Worm (Caenorhabditis elegans) whole organism, L2 larva: ENCODE results near the gene B0563.1.

Experiments used
- C34F6.9 ChIP-seq: fragments of 150-350 bp; optimal IDR thresholded peaks from 2 replicates; lab custom pipeline; 2014; ENCODE audit warnings: missing biosample characterization, missing genetic modification characterization
- F13H6.1 ChIP-seq: sonication (generic microtip); optimal IDR thresholded peaks from 2 replicates; lab custom pipeline; 2016; ENCODE audit warnings: missing genetic modification characterization, missing compliant biosample characterization
- R02D3.7 ChIP-seq: fragments of 150-350 bp; optimal IDR thresholded peaks from 2 replicates; lab custom pipeline; 2014; ENCODE audit warnings: missing biosample characterization, missing genetic modification characterization
- Y55F3AM.14 ChIP-seq: fragments of 200-800 bp; sonication (Bioruptor generic); optimal IDR thresholded peaks from 2 replicates; lab custom pipeline; 2018; ENCODE audit warnings: mild to moderate bottlenecking, missing genetic modification characterization, missing compliant biosample characterization
- ZK546.5 ChIP-seq: sonication (generic microtip); optimal IDR thresholded peaks from 2 replicates; lab custom pipeline; 2017; ENCODE audit warnings: missing biosample characterization, missing genetic modification characterization
- alr-1 ChIP-seq: fragments of 150-350 bp; optimal IDR thresholded peaks from 2 replicates; lab custom pipeline; 2014; ENCODE audit warnings: missing biosample characterization, missing genetic modification characterization
- aly-2 ChIP-seq: fragments of 150-350 bp; optimal IDR thresholded peaks from 2 replicates; lab custom pipeline; 2014; ENCODE audit warnings: missing biosample characterization, missing genetic modification characterization
- ama-1 ChIP-seq: fragments of 150-350 bp; optimal IDR thresholded peaks from 2 replicates; lab custom pipeline; 2018; ENCODE audit warnings: inconsistent platforms
- blmp-1 ChIP-seq: sonication (generic microtip); optimal IDR thresholded peaks from 2 replicates; lab custom pipeline; 2017; ENCODE audit warnings: missing genetic modification characterization, mild to moderate bottlenecking, missing compliant biosample characterization, antibody characterized with exemption, moderate library complexity; ENCODE audit not compliant: insufficient read depth
- ceh-16 ChIP-seq: fragments of 150-350 bp; optimal IDR thresholded peaks from 2 replicates; lab custom pipeline; 2014; ENCODE audit warnings: missing biosample characterization, missing genetic modification characterization
- ceh-82 ChIP-seq: fragments of 150-350 bp; optimal IDR thresholded peaks from 2 replicates; lab custom pipeline; 2014; ENCODE audit warnings: missing biosample characterization, missing genetic modification characterization
- crh-2 ChIP-seq: sonication (generic microtip); optimal IDR thresholded peaks from 2 replicates; lab custom pipeline; 2017; ENCODE audit warnings: missing biosample characterization, missing genetic modification characterization
- dmd-4 ChIP-seq: sonication (generic microtip); optimal IDR thresholded peaks from 2 replicates; lab custom pipeline; 2017; ENCODE audit warnings: missing biosample characterization, missing genetic modification characterization
- egl-27 ChIP-seq: sonication (generic microtip); optimal IDR thresholded peaks from 3 replicates; lab custom pipeline; 2017; ENCODE audit warnings: missing biosample characterization, missing genetic modification reagents, missing genetic modification characterization
- elt-1 ChIP-seq: fragments of 150-350 bp; optimal IDR thresholded peaks from 2 replicates; lab custom pipeline; 2014; ENCODE audit warnings: missing biosample characterization, missing genetic modification characterization
- elt-3 ChIP-seq: sonication (generic microtip); optimal IDR thresholded peaks from 2 replicates; lab custom pipeline; 2017; ENCODE audit warnings: missing biosample characterization, missing genetic modification characterization
- fos-1 ChIP-seq: fragments of 150-350 bp; optimal IDR thresholded peaks from 2 replicates; lab custom pipeline; 2014; ENCODE audit warnings: missing biosample characterization, missing genetic modification characterization
- gmeb-1 ChIP-seq: fragments of 150-350 bp; optimal IDR thresholded peaks from 2 replicates; lab custom pipeline; 2014; ENCODE audit warnings: missing biosample characterization, missing genetic modification characterization
- lin-11 ChIP-seq: fragments of 150-350 bp; sonication (generic microtip); optimal IDR thresholded peaks from 2 replicates; lab custom pipeline; 2014; ENCODE audit warnings: missing biosample characterization, missing genetic modification characterization, inconsistent platforms, mixed read lengths
- lin-13 ChIP-seq: fragments of 150-350 bp; optimal IDR thresholded peaks from 2 replicates; lab custom pipeline; 2014; ENCODE audit warnings: missing biosample characterization, missing genetic modification reagents, missing genetic modification characterization
- lin-39 ChIP-seq: fragments of 150-350 bp; optimal IDR thresholded peaks from 2 replicates; lab custom pipeline; 2014; ENCODE audit warnings: missing biosample characterization, missing genetic modification reagents, missing genetic modification characterization
- lsy-2 ChIP-seq, 2 experiments: fragments of 150-350 bp in 1 of 2; sonication (generic microtip) in 1 of 2; optimal IDR thresholded peaks; 2 replicates each; lab custom pipeline; 2014 to 2017; ENCODE audit warnings: missing biosample characterization in 2 of 2, missing genetic modification characterization in 2 of 2
- mab-5 ChIP-seq: fragments of 150-350 bp; optimal IDR thresholded peaks from 2 replicates; lab custom pipeline; 2014; ENCODE audit warnings: missing biosample characterization, missing genetic modification characterization
- mbf-1 ChIP-seq: sonication (generic microtip); optimal IDR thresholded peaks from 2 replicates; lab custom pipeline; 2017; ENCODE audit warnings: missing biosample characterization, missing genetic modification characterization
- mdl-1 ChIP-seq, 2 experiments: fragments of 150-350 bp in 1 of 2; sonication (generic microtip) in 1 of 2; optimal IDR thresholded peaks; 2 replicates each; lab custom pipeline; 2017; ENCODE audit warnings: missing biosample characterization in 2 of 2, missing genetic modification characterization in 2 of 2
- nhr-10 ChIP-seq: sonication (generic microtip); optimal IDR thresholded peaks from 2 replicates; lab custom pipeline; 2017; ENCODE audit warnings: missing biosample characterization, missing genetic modification characterization
- nhr-11 ChIP-seq: fragments of 150-350 bp; optimal IDR thresholded peaks from 2 replicates; lab custom pipeline; 2014; ENCODE audit warnings: missing biosample characterization, missing genetic modification characterization
- nhr-12 ChIP-seq: fragments of 150-350 bp; optimal IDR thresholded peaks from 2 replicates; lab custom pipeline; 2014; ENCODE audit warnings: missing biosample characterization, missing genetic modification characterization
- nhr-129 ChIP-seq: fragments of 150-350 bp; optimal IDR thresholded peaks from 2 replicates; lab custom pipeline; 2014; ENCODE audit warnings: missing biosample characterization, missing genetic modification characterization
- nhr-21 ChIP-seq: fragments of 150-350 bp; optimal IDR thresholded peaks from 2 replicates; lab custom pipeline; 2014; ENCODE audit warnings: missing biosample characterization, missing genetic modification characterization
- nhr-23 ChIP-seq: fragments of 150-350 bp; optimal IDR thresholded peaks from 2 replicates; lab custom pipeline; 2014; ENCODE audit warnings: missing biosample characterization, missing genetic modification reagents, missing genetic modification characterization
- nhr-237 ChIP-seq: fragments of 150-350 bp; optimal IDR thresholded peaks from 2 replicates; lab custom pipeline; 2014; ENCODE audit warnings: missing biosample characterization, missing genetic modification characterization
- nhr-25 ChIP-seq: fragments of 150-350 bp; sonication (generic microtip); optimal IDR thresholded peaks from 3 replicates; lab custom pipeline; 2014; ENCODE audit warnings: missing biosample characterization, missing genetic modification characterization
- nhr-6 ChIP-seq: fragments of 150-350 bp; optimal IDR thresholded peaks from 2 replicates; lab custom pipeline; 2014; ENCODE audit warnings: missing biosample characterization, missing genetic modification characterization
- nhr-77 ChIP-seq: fragments of 150-350 bp; optimal IDR thresholded peaks from 2 replicates; lab custom pipeline; 2014; ENCODE audit warnings: missing biosample characterization, missing genetic modification characterization
- peb-1 ChIP-seq: fragments of 150-350 bp; optimal IDR thresholded peaks from 2 replicates; lab custom pipeline; 2014; ENCODE audit warnings: missing biosample characterization, missing genetic modification characterization
- sem-4 ChIP-seq: fragments of 150-350 bp; optimal IDR thresholded peaks from 2 replicates; lab custom pipeline; 2014; ENCODE audit warnings: missing biosample characterization, missing genetic modification reagents, missing genetic modification characterization
- skn-1 ChIP-seq: sonication (generic microtip); optimal IDR thresholded peaks from 2 replicates; lab custom pipeline; 2017; ENCODE audit warnings: missing biosample characterization, missing genetic modification characterization
- sma-3 ChIP-seq: sonication (generic microtip); optimal IDR thresholded peaks from 2 replicates; lab custom pipeline; 2016; ENCODE audit warnings: missing genetic modification reagents, missing genetic modification characterization, missing compliant biosample characterization
- sma-9 ChIP-seq, 2 experiments: fragments of 150-350 bp in 1 of 2; sonication (generic microtip) in 1 of 2; optimal IDR thresholded peaks; 2 replicates each; lab custom pipeline; 2014 to 2016; ENCODE audit warnings: missing genetic modification characterization in 2 of 2, mild to moderate bottlenecking in 1 of 2, missing biosample characterization in 1 of 2, missing compliant biosample characterization in 1 of 2, missing genetic modification reagents in 1 of 2, moderate library complexity in 1 of 2
- snpc-4 ChIP-seq: fragments of 150-350 bp; optimal IDR thresholded peaks from 2 replicates; lab custom pipeline; 2014; ENCODE audit warnings: missing biosample characterization, missing genetic modification characterization
- unc-39 ChIP-seq: fragments of 150-350 bp; optimal IDR thresholded peaks from 2 replicates; lab custom pipeline; 2014; ENCODE audit warnings: missing biosample characterization, missing genetic modification characterization
- unc-55 ChIP-seq: fragments of 150-350 bp; sonication (generic microtip); optimal IDR thresholded peaks from 3 replicates; lab custom pipeline; 2014; ENCODE audit warnings: missing biosample characterization, missing genetic modification reagents, missing genetic modification characterization
- unc-62 ChIP-seq: fragments of 150-350 bp; optimal IDR thresholded peaks from 2 replicates; lab custom pipeline; 2014; ENCODE audit warnings: missing biosample characterization, missing genetic modification reagents, missing genetic modification characterization
- zag-1 ChIP-seq: fragments of 150-350 bp; optimal IDR thresholded peaks from 2 replicates; lab custom pipeline; 2014; ENCODE audit warnings: missing biosample characterization, missing genetic modification characterization
- ztf-1 ChIP-seq: fragments of 200-800 bp; sonication (Bioruptor generic); conservative IDR thresholded peaks from 2 replicates; pipeline ENCODE4 v1.3.6; 2022; ENCODE audit warnings: missing genetic modification characterization, missing compliant biosample characterization
- ztf-11 ChIP-seq: sonication (generic microtip); optimal IDR thresholded peaks from 2 replicates; lab custom pipeline; 2017; ENCODE audit warnings: missing biosample characterization, missing genetic modification characterization
- ztf-4 ChIP-seq: fragments of 150-350 bp; optimal IDR thresholded peaks from 2 replicates; lab custom pipeline; 2014; ENCODE audit warnings: missing biosample characterization, missing genetic modification characterization

The B0563.1 gene

DNA sequence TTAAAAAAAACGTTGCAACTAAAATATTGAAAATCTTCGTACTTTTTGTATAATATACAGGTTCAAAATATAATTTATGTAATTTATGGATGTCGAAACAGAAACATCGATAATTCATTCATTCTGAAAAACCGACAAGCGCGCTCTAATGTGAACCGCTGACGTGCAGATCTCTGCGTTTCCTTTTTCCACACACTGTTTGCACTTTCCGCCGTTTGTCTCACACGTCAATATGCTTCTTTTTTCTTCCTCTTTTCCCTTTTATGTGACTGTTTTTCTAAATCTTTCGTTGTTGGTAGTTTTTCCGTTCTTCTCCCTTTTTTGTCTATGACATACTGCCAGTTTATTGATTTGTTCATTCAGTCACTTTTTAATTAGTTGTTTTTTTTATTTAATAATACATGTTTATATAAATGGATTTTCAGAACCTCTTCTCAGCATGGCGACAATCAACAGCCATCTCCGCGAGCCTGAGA is 21.0 kb upstream of the B0563.1 start, which contains the start of gene tmbi-4:
TSS of gene tmbi-4 (plus strand) at position 426 of the 476 bp plus-strand sequence.
- TF ChIP-seq ztf-4 (tag; lab: Kevin White, UChicago) (no peak), sma-9 (GFP tag; optimal IDR thresholded peaks at IDR 0.05; lab: Kevin White, UChicago) (peak; percentile 55), sma-9 (tag; optimal IDR thresholded peaks at IDR 0.05; lab: Kevin White, UChicago) (no peak), skn-1 (tag; lab: Kevin White, UChicago) (no peak), nhr-25 (tag; lab: Kevin White, UChicago) (peak; percentile 34), Y55F3AM.14 (GFP tag; lab: Kevin White, UChicago) (no peak), nhr-77 (tag; lab: Kevin White, UChicago) (no peak), gmeb-1 (tag; lab: Kevin White, UChicago) (no peak), unc-39 (no peak), mab-5 (peak; percentile 15), C34F6.9 (tag; lab: Kevin White, UChicago) (peak; percentile 71), ztf-11 (no peak), mdl-1 (tag; optimal IDR thresholded peaks at IDR 0.05; lab: Kevin White, UChicago) (no peak), ztf-1 (GFP tag; lab: Robert Waterston, UW) (no peak), zag-1 (tag; lab: Kevin White, UChicago) (no peak), sem-4 (tag; lab: Kevin White, UChicago) (peak; percentile 27), nhr-237 (no peak), dmd-4 (tag; lab: Kevin White, UChicago) (no peak), R02D3.7 (tag; lab: Kevin White, UChicago) (no peak), peb-1 (no peak), ZK546.5 (tag; lab: Kevin White, UChicago) (no peak), fos-1 (tag; lab: Kevin White, UChicago) (peak; percentile 65), lin-11 (tag; lab: Kevin White, UChicago) (no peak), blmp-1 (tag; lab: Kevin White, UChicago) (peak; percentile 82), mbf-1 (no peak), egl-27 (no peak), nhr-12 (tag; lab: Kevin White, UChicago) (no peak), nhr-21 (tag; lab: Kevin White, UChicago) (peak; percentile 26), nhr-6 (tag; lab: Kevin White, UChicago) (no peak), lin-39 (tag; lab: Kevin White, UChicago) (no peak), nhr-129 (tag; lab: Kevin White, UChicago) (peak; percentile 71), elt-3 (tag; lab: Kevin White, UChicago) (no peak), lsy-2 (tag; optimal IDR thresholded peaks at IDR 0.05; lab: Kevin White, UChicago) (peak in 1 of 2 experiments; percentile 69), nhr-23 (tag; lab: Kevin White, UChicago) (no peak), ceh-16 (tag; lab: Kevin White, UChicago) (no peak), lin-13 (GFP tag; lab: Kevin White, UChicago) (peak; percentile 48), aly-2 (no peak), unc-62 (GFP tag; lab: Kevin White, UChicago) (no peak), nhr-10 (tag; lab: Kevin White, UChicago) (no peak), alr-1 (tag; lab: Kevin White, UChicago) (no peak), elt-1 (tag; lab: Kevin White, UChicago) (no peak), snpc-4 (tag; lab: Kevin White, UChicago) (no peak), sma-3 (peak; percentile 32), ama-1 (lab: Kevin White, UChicago) (no peak), crh-2 (tag; lab: Kevin White, UChicago) (peak; percentile 94), nhr-11 (no peak), unc-55 (GFP tag; lab: Kevin White, UChicago) (no peak), ceh-82 (tag; lab: Kevin White, UChicago) (no peak), F13H6.1 (tag; lab: Kevin White, UChicago) (peak; percentile 53)
- TF ChIP-seq, all 48 proteins: peak for 14
